Worm (Caenorhabditis elegans) whole organism, mixed stage, embryonic: ENCODE data around the gene F46H5.2.

ENCODE experiments used
- M03D4.4 ChIP-seq: sonication (generic microtip); optimal IDR thresholded peaks from 2 replicates; lab custom pipeline; 2017; ENCODE audit warnings: mild to moderate bottlenecking, missing genetic modification characterization, missing compliant biosample characterization
- blmp-1 ChIP-seq: fragments of 150-350 bp; optimal IDR thresholded peaks from 2 replicates; lab custom pipeline; 2014; ENCODE audit warnings: missing biosample characterization, missing genetic modification characterization
- ceh-39 ChIP-seq: fragments of 150-350 bp; optimal IDR thresholded peaks from 2 replicates; lab custom pipeline; 2014; ENCODE audit warnings: missing biosample characterization, missing genetic modification characterization
- ceh-83 ChIP-seq: fragments of 200-800 bp; sonication (Bioruptor generic); optimal IDR thresholded peaks from 2 replicates; lab custom pipeline; 2018; ENCODE audit warnings: mild to moderate bottlenecking, missing genetic modification characterization, missing compliant biosample characterization
- ces-1 ChIP-seq: fragments of 150-350 bp; optimal IDR thresholded peaks from 2 replicates; lab custom pipeline; 2014; ENCODE audit warnings: missing biosample characterization, missing genetic modification reagents, missing genetic modification characterization
- cnd-1 ChIP-seq: fragments of 200-800 bp; sonication (Bioruptor generic); optimal IDR thresholded peaks from 2 replicates; lab custom pipeline; 2018; ENCODE audit warnings: mild to moderate bottlenecking, missing genetic modification characterization, missing compliant biosample characterization
- drap-1 ChIP-seq: fragments of 200-800 bp; sonication (Bioruptor generic); optimal IDR thresholded peaks from 3 replicates; lab custom pipeline; 2018; ENCODE audit warnings: mild to moderate bottlenecking, missing genetic modification characterization, missing compliant biosample characterization
- elt-1 ChIP-seq: sonication (generic microtip); optimal IDR thresholded peaks from 2 replicates; lab custom pipeline; 2017; ENCODE audit warnings: missing genetic modification characterization, mild to moderate bottlenecking, missing compliant biosample characterization, antibody characterized with exemption, moderate library complexity, borderline replicate concordance; ENCODE audit not compliant: insufficient read depth
- elt-3 ChIP-seq: fragments of 150-350 bp; optimal IDR thresholded peaks from 2 replicates; lab custom pipeline; 2014; ENCODE audit warnings: missing biosample characterization, missing genetic modification characterization
- flh-1 ChIP-seq: fragments of 200-800 bp; sonication (Bioruptor generic); optimal IDR thresholded peaks from 2 replicates; lab custom pipeline; 2018; ENCODE audit warnings: mild to moderate bottlenecking, missing genetic modification characterization, moderate library complexity, missing compliant biosample characterization
- hlh-1 ChIP-seq: fragments of 150-350 bp; optimal IDR thresholded peaks from 2 replicates; lab custom pipeline; 2014; ENCODE audit warnings: missing biosample characterization, missing genetic modification reagents, missing genetic modification characterization
- lin-13 ChIP-seq: fragments of 150-350 bp; optimal IDR thresholded peaks from 2 replicates; lab custom pipeline; 2014; ENCODE audit warnings: missing biosample characterization, missing genetic modification characterization
- lin-32 ChIP-seq: fragments of 200-800 bp; sonication (Bioruptor generic); optimal IDR thresholded peaks from 2 replicates; lab custom pipeline; 2018; ENCODE audit warnings: mild to moderate bottlenecking, missing genetic modification characterization, missing compliant biosample characterization
- lsy-2 ChIP-seq: fragments of 150-350 bp; optimal IDR thresholded peaks from 2 replicates; lab custom pipeline; 2014; ENCODE audit warnings: missing biosample characterization, missing genetic modification characterization
- mab-5 ChIP-seq: fragments of 150-350 bp; optimal IDR thresholded peaks from 2 replicates; lab custom pipeline; 2014; ENCODE audit warnings: missing biosample characterization, missing genetic modification characterization
- mep-1 ChIP-seq: fragments of 150-350 bp; optimal IDR thresholded peaks from 2 replicates; lab custom pipeline; 2017; ENCODE audit warnings: missing biosample characterization, missing genetic modification reagents, missing genetic modification characterization, inconsistent platforms
- mls-2 ChIP-seq: sonication (generic microtip); optimal IDR thresholded peaks from 2 replicates; lab custom pipeline; 2016; ENCODE audit warnings: mild to moderate bottlenecking, missing genetic modification characterization, moderate library complexity, missing compliant biosample characterization
- nhr-2 ChIP-seq: fragments of 150-350 bp; optimal IDR thresholded peaks from 2 replicates; lab custom pipeline; 2014; ENCODE audit warnings: missing biosample characterization, missing genetic modification characterization
- nhr-237 ChIP-seq: fragments of 150-350 bp; optimal IDR thresholded peaks from 2 replicates; lab custom pipeline; 2014; ENCODE audit warnings: missing biosample characterization, missing genetic modification characterization
- nhr-28 ChIP-seq: fragments of 150-350 bp; optimal IDR thresholded peaks from 2 replicates; lab custom pipeline; 2014; ENCODE audit warnings: missing biosample characterization, missing genetic modification characterization
- nhr-76 ChIP-seq: sonication (generic microtip); optimal IDR thresholded peaks from 2 replicates; lab custom pipeline; 2017; ENCODE audit warnings: missing biosample characterization, missing genetic modification characterization
- pha-4 ChIP-seq: fragments of 150-350 bp; optimal IDR thresholded peaks from 2 replicates; lab custom pipeline; 2018; ENCODE audit warnings: missing biosample characterization, missing genetic modification reagents, missing genetic modification characterization
- sem-2 ChIP-seq: fragments of 200-800 bp; sonication (Bioruptor generic); optimal IDR thresholded peaks from 2 replicates; lab custom pipeline; 2018; ENCODE audit warnings: mild to moderate bottlenecking, missing genetic modification characterization, missing compliant biosample characterization
- snpc-4 ChIP-seq: fragments of 150-350 bp; optimal IDR thresholded peaks from 2 replicates; lab custom pipeline; 2014; ENCODE audit warnings: missing biosample characterization, missing genetic modification characterization
- sptf-1 ChIP-seq: sonication (generic microtip); optimal IDR thresholded peaks from 2 replicates; lab custom pipeline; 2017; ENCODE audit warnings: mild to moderate bottlenecking, missing genetic modification characterization, moderate library complexity, missing compliant biosample characterization
- tbx-8 ChIP-seq: fragments of 200-800 bp; sonication (Bioruptor generic); optimal IDR thresholded peaks from 2 replicates; lab custom pipeline; 2018; ENCODE audit warnings: mild to moderate bottlenecking, missing genetic modification characterization, moderate library complexity, missing compliant biosample characterization
- unc-120 ChIP-seq: sonication (generic microtip); optimal IDR thresholded peaks from 2 replicates; lab custom pipeline; 2017; ENCODE audit warnings: missing genetic modification characterization, missing compliant biosample characterization; ENCODE audit not compliant: poor library complexity, severe bottlenecking
- unc-39 ChIP-seq: fragments of 150-350 bp; optimal IDR thresholded peaks from 2 replicates; lab custom pipeline; 2014; ENCODE audit warnings: missing biosample characterization, missing genetic modification characterization
- unc-62 ChIP-seq: fragments of 150-350 bp; optimal IDR thresholded peaks from 2 replicates; lab custom pipeline; 2014; ENCODE audit warnings: missing biosample characterization, missing genetic modification reagents, missing genetic modification characterization
- zip-8 ChIP-seq: fragments of 150-350 bp; optimal IDR thresholded peaks from 2 replicates; lab custom pipeline; 2014; ENCODE audit warnings: missing biosample characterization, missing genetic modification characterization
- ztf-11 ChIP-seq: fragments of 150-350 bp; optimal IDR thresholded peaks from 2 replicates; lab custom pipeline; 2014; ENCODE audit warnings: missing biosample characterization, missing genetic modification characterization

F46H5.2 gene

DNA sequence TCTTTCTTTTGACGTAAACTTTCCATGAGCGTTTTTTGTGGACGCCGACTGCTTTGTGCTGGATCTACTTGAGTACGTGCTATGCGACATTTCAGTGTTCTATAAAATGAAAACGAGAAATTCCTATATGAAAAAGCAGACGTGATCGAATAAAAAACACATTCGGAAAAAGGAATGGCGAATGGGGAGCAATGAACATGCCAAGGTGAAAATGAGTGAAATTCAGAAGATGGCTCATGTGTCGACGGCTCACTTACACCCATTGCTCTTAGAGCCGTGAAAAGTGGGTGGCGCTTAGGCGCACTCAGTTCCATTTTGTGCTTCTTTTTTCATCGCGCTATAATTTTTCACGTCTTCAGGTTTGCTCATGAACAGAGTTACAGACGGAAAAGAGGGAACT lies 33.2 kb downstream of the F46H5.2 start, which contains the start of gene K03A1.4:
Gene K03A1.4, minus strand, starts transcription at position 101 of the 400 bp plus-strand sequence.
- TF ChIP-seq ces-1 (GFP tag; lab: Kevin White, UChicago) = no peak
- no peak for TF ChIP-seq drap-1 (GFP tag; lab: Kevin White, UChicago)
- TF ChIP-seq blmp-1 (tag; lab: Kevin White, UChicago) = no peak
- no peak for TF ChIP-seq ztf-11
- TF ChIP-seq zip-8 (tag; lab: Kevin White, UChicago) = no peak
- no peak for TF ChIP-seq pha-4 (tag; lab: Kevin White, UChicago)
- TF ChIP-seq mab-5 (tag; lab: Kevin White, UChicago) = no peak
- no peak for TF ChIP-seq nhr-2
- no peak for TF ChIP-seq nhr-237 (tag; lab: Kevin White, UChicago)
- TF ChIP-seq mep-1 (tag; lab: Kevin White, UChicago) = no peak
- no peak for TF ChIP-seq unc-120 (tag; lab: Kevin White, UChicago)
- no peak for TF ChIP-seq lin-13

ce11 chrX:7303115-7303514 lies 37.7 kb downstream of the F46H5.2 start:
- no peak for TF ChIP-seq flh-1 (GFP tag; lab: Kevin White, UChicago)
- TF ChIP-seq lin-32 = no peak
- no peak for TF ChIP-seq snpc-4 (tag; lab: Kevin White, UChicago)
- TF ChIP-seq unc-120 (tag; lab: Kevin White, UChicago) = no peak
- TF ChIP-seq elt-3 (tag; lab: Kevin White, UChicago) = no peak
- TF ChIP-seq nhr-28 (tag; lab: Kevin White, UChicago) = no peak
- no peak for TF ChIP-seq mls-2
- TF ChIP-seq M03D4.4 (tag; lab: Kevin White, UChicago) = no peak
- TF ChIP-seq ces-1 (GFP tag; lab: Kevin White, UChicago) = no peak
- TF ChIP-seq nhr-76 (tag; lab: Kevin White, UChicago) = no peak
- TF ChIP-seq elt-1 = no peak
- TF ChIP-seq ztf-11 = no peak
- no peak for TF ChIP-seq ceh-83 (GFP tag; lab: Kevin White, UChicago)
- TF ChIP-seq, all 35 proteins: peak for 0

DNA sequence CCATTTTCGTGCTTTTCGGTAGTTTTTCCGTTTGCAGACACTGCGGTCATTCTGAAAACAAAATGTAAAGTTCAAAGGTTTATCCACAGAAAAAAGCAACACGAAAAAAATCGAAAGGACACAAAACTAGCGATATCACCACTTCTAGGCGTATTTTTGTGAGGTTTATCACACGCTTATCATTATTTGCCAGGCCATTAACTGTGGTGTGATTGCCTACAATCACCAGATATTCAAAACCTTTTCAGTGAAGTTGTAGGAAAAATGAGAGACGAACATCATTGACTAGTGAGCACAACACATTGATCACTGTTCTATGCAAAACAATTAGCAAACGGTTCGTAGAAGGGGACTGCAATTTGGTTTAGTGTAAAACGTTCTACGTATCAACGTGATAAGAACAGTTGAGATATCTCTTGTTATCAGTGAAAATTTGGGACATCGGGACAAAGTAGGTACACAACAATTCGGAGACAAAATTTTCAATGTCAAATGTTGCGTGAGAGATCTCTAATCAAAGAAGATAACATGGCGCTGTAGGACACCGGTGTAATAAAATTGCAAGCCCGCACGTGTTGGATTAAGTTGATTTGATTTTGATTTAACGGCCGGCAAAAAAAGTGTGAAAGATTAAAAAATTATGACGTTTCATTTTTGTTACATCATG lies 40.2 kb downstream of the F46H5.2 start, which contains the start of gene sur-5:
Gene sur-5, minus strand, starts transcription at position 51 of the 667 bp plus-strand sequence.
- TF ChIP-seq cnd-1 (tag; lab: Kevin White, UChicago) (no peak), blmp-1 (tag; lab: Kevin White, UChicago) (no peak), unc-120 (tag; lab: Kevin White, UChicago) (no peak), unc-39 (tag; lab: Kevin White, UChicago) (no peak), nhr-2 (no peak), ceh-83 (GFP tag; lab: Kevin White, UChicago) (no peak), elt-1 (peak; percentile 59), M03D4.4 (tag; lab: Kevin White, UChicago) (no peak), unc-62 (GFP tag; lab: Kevin White, UChicago) (no peak), elt-3 (tag; lab: Kevin White, UChicago) (peak; percentile 52), zip-8 (tag; lab: Kevin White, UChicago) (no peak), nhr-76 (tag; lab: Kevin White, UChicago) (no peak), tbx-8 (GFP tag; lab: Kevin White, UChicago) (no peak), lin-32 (no peak), hlh-1 (tag; lab: Kevin White, UChicago) (peak; percentile 45), ceh-39 (tag; lab: Kevin White, UChicago) (no peak), nhr-237 (tag; lab: Kevin White, UChicago) (no peak)
- TF ChIP-seq, all 35 proteins: peak for 3

DNA sequence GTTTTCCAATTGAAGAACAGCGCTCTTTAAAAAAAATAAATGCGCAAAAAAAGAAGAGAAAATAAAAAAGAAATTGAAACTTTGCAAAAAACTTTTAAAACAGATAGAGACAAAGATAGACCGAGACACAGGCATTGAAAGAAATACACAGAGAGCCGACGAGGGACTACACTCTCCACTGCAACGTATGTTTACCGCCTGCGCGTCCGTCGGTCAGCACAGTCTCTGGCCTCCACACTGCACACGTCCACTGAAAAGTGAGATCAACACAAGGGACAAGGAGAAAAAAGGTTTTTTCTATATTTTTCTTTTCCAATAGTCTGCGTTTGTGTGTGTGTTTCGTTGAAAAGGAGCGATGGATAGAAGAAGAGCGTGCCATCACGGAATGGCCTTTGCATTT lies 41.0 kb downstream of the F46H5.2 start:
- peak; percentile 57 for TF ChIP-seq unc-120 (tag; lab: Kevin White, UChicago)
- TF ChIP-seq pha-4 (tag; lab: Kevin White, UChicago) = peak; percentile 17
- peak; percentile 7 for TF ChIP-seq ces-1 (GFP tag; lab: Kevin White, UChicago)
- TF ChIP-seq nhr-2 = peak; percentile 31
- TF ChIP-seq elt-3 (tag; lab: Kevin White, UChicago) = no peak

- no peak for TF ChIP-seq elt-1
- TF ChIP-seq elt-3 (tag; lab: Kevin White, UChicago) = no peak
- TF ChIP-seq mep-1 (tag; lab: Kevin White, UChicago) = no peak
- no peak for TF ChIP-seq unc-120 (tag; lab: Kevin White, UChicago)
- TF ChIP-seq sem-2 (GFP tag; lab: Kevin White, UChicago) = no peak
- no peak for TF ChIP-seq pha-4 (tag; lab: Kevin White, UChicago)
- no peak for TF ChIP-seq ceh-83 (GFP tag; lab: Kevin White, UChicago)
- TF ChIP-seq nhr-76 (tag; lab: Kevin White, UChicago) = no peak
- TF ChIP-seq lin-13 = no peak
- no peak for TF ChIP-seq zip-8 (tag; lab: Kevin White, UChicago)
- no peak for TF ChIP-seq nhr-2
- TF ChIP-seq sptf-1 = no peak
- TF ChIP-seq lsy-2 = no peak
- TF ChIP-seq mls-2 = no peak
Measured at ce11 chrX:7309775-7310174, 44.3 kb downstream of the F46H5.2 start, which contains the start of the genes his-38 and his-40. his-38 (minus strand) TSS chrX:7309875. his-40 (plus strand) TSS chrX:7310110.
